Fruit fly (Drosophila melanogaster): ENCODE measurements around the gene yellow-k.
A peak's percentile ranks its signal among the peaks of the same experiment; 100 is the strongest.

The yellow-k gene

dm6 chr3L:15514405-15514804, 6.0 kb upstream of the yellow-k start (continued):
- TF ChIP-seq zfh2 (GFP tag; optimal IDR thresholded peaks at IDR 0.05) (no peak), sna (GFP tag; IDR thresholded peaks at IDR 0.05; ENCODE audit: partially characterized antibody) (peak; percentile 38; the same call in 1 of the 2 replicates), CG12071 (GFP tag; optimal IDR thresholded peaks at IDR 0.05) (peak; percentile 23), D19A (tag; optimal IDR thresholded peaks at IDR 0.05) (no peak), Hmx (GFP tag; optimal IDR thresholded peaks at IDR 0.05) (no peak), wek (GFP tag; optimal IDR thresholded peaks at IDR 0.05) (peak; percentile 50), sc (optimal IDR thresholded peaks at IDR 0.05) (no peak), sc (GFP tag; optimal IDR thresholded peaks at IDR 0.05) (no peak), al (GFP tag; IDR thresholded peaks at IDR 0.05) (no peak), CG13894 (tag; optimal IDR thresholded peaks at IDR 0.05) (peak; percentile 92), ERR (GFP tag; optimal IDR thresholded peaks at IDR 0.05) (no peak), CG1792 (GFP tag; optimal IDR thresholded peaks at IDR 0.05) (no peak), hth (optimal IDR thresholded peaks at IDR 0.05) (no peak), hkb (optimal IDR thresholded peaks at IDR 0.05) (no peak), hkb (GFP tag; IDR thresholded peaks at IDR 0.05) (0 out of 2 replicates have a peak, but pooled peaks have one; percentile 10), cwo (GFP tag; optimal IDR thresholded peaks at IDR 0.05) (peak; percentile 50), CG12155 (GFP tag; optimal IDR thresholded peaks at IDR 0.05) (no peak), unc-4 (GFP tag; IDR thresholded peaks at IDR 0.05; ENCODE audit: partially characterized antibody) (peak; percentile 40; the same call in 1 of the 2 replicates), sug (tag; optimal IDR thresholded peaks at IDR 0.05) (peak; percentile 66), bsh (GFP tag; optimal IDR thresholded peaks at IDR 0.05) (peak in 1 of 2 experiments; percentile 34), CG31365 (tag; optimal IDR thresholded peaks at IDR 0.05) (no peak), kah (GFP tag; optimal IDR thresholded peaks at IDR 0.05) (no peak), Nf-YC (tag; optimal IDR thresholded peaks at IDR 0.05) (no peak), CG34224 (GFP tag; IDR thresholded peaks at IDR 0.05; ENCODE audit: partially characterized antibody) (peak; percentile 55; the same call in 2 of the 3 replicates), rib (GFP tag; IDR thresholded peaks at IDR 0.05) (peak; percentile 87), CHES-1-like (GFP tag; optimal IDR thresholded peaks at IDR 0.05) (peak; percentile 60), tna (GFP tag; IDR thresholded peaks at IDR 0.05; ENCODE audit: partially characterized antibody) (peak; percentile 11; the same call in 1 of the 2 replicates), fd3F (GFP tag; optimal IDR thresholded peaks at IDR 0.05) (no peak), Atf6 (GFP tag; IDR thresholded peaks at IDR 0.05) (no peak), exex (tag; optimal IDR thresholded peaks at IDR 0.05) (no peak), CG1832 (GFP tag; optimal IDR thresholded peaks at IDR 0.05) (peak; percentile 82), Side (GFP tag; optimal IDR thresholded peaks at IDR 0.05) (peak; percentile 11), Xrp1 (GFP tag; IDR thresholded peaks at IDR 0.05) (0 out of 2 replicates have a peak, but pooled peaks have one; percentile 10), grn (GFP tag; optimal IDR thresholded peaks at IDR 0.05) (peak; percentile 22), crp (GFP tag; optimal IDR thresholded peaks at IDR 0.05) (peak in 1 of 2 experiments; percentile 20), CrebB (tag; optimal IDR thresholded peaks at IDR 0.05) (no peak), twi (tag; optimal IDR thresholded peaks at IDR 0.05) (no peak), ems (GFP tag; optimal IDR thresholded peaks at IDR 0.05) (no peak), Tbp (GFP tag; optimal IDR thresholded peaks at IDR 0.05) (no peak), CG34422 (GFP tag; IDR thresholded peaks at IDR 0.05) (peak; percentile 94; the same call in 2 of the 3 replicates), CG34376 (GFP tag; optimal IDR thresholded peaks at IDR 0.05) (peak; percentile 48), ara (GFP tag; IDR thresholded peaks at IDR 0.05) (no peak), sqz (GFP tag; optimal IDR thresholded peaks at IDR 0.05) (peak; percentile 49), MTF-1 (GFP tag; optimal IDR thresholded peaks at IDR 0.05; ENCODE audit: borderline replicate concordance) (peak; percentile 13), CG14014 (GFP tag; IDR thresholded peaks at IDR 0.05) (peak; percentile 20; the same call in 1 of the 2 replicates), crc (GFP tag; optimal IDR thresholded peaks at IDR 0.05) (no peak)

All from whole organism, embryonic.